Worm (Caenorhabditis elegans) whole organism, early embryonic: Measurements from ENCODE around the gene F56A8.3.

Source experiments
- B0310.2 ChIP-seq: sonication (generic microtip); optimal IDR thresholded peaks from 2 replicates; lab custom pipeline; 2016; ENCODE audit warnings: mild to moderate bottlenecking, missing genetic modification characterization, missing compliant biosample characterization
- F13C5.2 ChIP-seq: sonication (generic microtip); optimal IDR thresholded peaks from 2 replicates; lab custom pipeline; 2017; ENCODE audit warnings: mild to moderate bottlenecking, missing genetic modification characterization, inconsistent platforms, missing compliant biosample characterization
- aly-1 ChIP-seq: sonication (generic microtip); optimal IDR thresholded peaks from 2 replicates; lab custom pipeline; 2016; ENCODE audit warnings: missing genetic modification characterization, missing compliant biosample characterization
- ama-1 ChIP-seq: fragments of 150-350 bp; optimal IDR thresholded peaks from 2 replicates; lab custom pipeline; 2014
- ceh-13 ChIP-seq: fragments of 200-800 bp; sonication (Bioruptor generic); optimal IDR thresholded peaks from 2 replicates; lab custom pipeline; 2018; ENCODE audit warnings: mild to moderate bottlenecking, missing genetic modification characterization, missing compliant biosample characterization
- ceh-36 ChIP-seq: sonication (generic microtip); optimal IDR thresholded peaks from 2 replicates; lab custom pipeline; 2016; ENCODE audit warnings: missing genetic modification characterization, inconsistent platforms, missing compliant biosample characterization
- ets-7 ChIP-seq: sonication (generic microtip); optimal IDR thresholded peaks from 2 replicates; lab custom pipeline; 2016; ENCODE audit warnings: missing genotype, missing genetic modification characterization, missing compliant biosample characterization
- flt-1 ChIP-seq: fragments of 200-800 bp; sonication (Bioruptor generic); IDR thresholded peaks from 2 replicates; pipeline ENCODE4 v1.3.6; 2022; ENCODE audit warnings: missing genetic modification characterization, missing compliant biosample characterization
- hmbx-1 ChIP-seq: sonication (generic microtip); optimal IDR thresholded peaks from 2 replicates; lab custom pipeline; 2016; ENCODE audit warnings: mild to moderate bottlenecking, missing genetic modification characterization, missing compliant biosample characterization
- hmg-4 ChIP-seq: fragments of 200-800 bp; sonication (Bioruptor generic); optimal IDR thresholded peaks from 2 replicates; lab custom pipeline; 2018; ENCODE audit warnings: mild to moderate bottlenecking, missing genetic modification characterization, missing compliant biosample characterization
- hnd-1 ChIP-seq: sonication (generic microtip); optimal IDR thresholded peaks from 2 replicates; lab custom pipeline; 2016; ENCODE audit warnings: missing genetic modification characterization, missing compliant biosample characterization
- pes-1 ChIP-seq: fragments of 200-800 bp; sonication (Bioruptor generic); IDR thresholded peaks from 2 replicates; pipeline ENCODE4 v1.3.6; 2022; ENCODE audit warnings: missing genetic modification reagents, missing genetic modification characterization, missing compliant biosample characterization
- scrt-1 ChIP-seq: fragments of 200-800 bp; sonication (Bioruptor generic); IDR thresholded peaks from 2 replicates; pipeline ENCODE4 v1.3.6; 2022; ENCODE audit warnings: missing genetic modification characterization, missing compliant biosample characterization
- sea-1 ChIP-seq: fragments of 200-800 bp; sonication (Bioruptor generic); conservative IDR thresholded peaks from 2 replicates; pipeline ENCODE4 v1.3.6; 2022; ENCODE audit warnings: missing genetic modification characterization, missing compliant biosample characterization
- tbx-11 ChIP-seq: fragments of 200-800 bp; sonication (Bioruptor generic); IDR thresholded peaks from 2 replicates; pipeline ENCODE4 v1.3.6; 2022; ENCODE audit warnings: missing genetic modification characterization, missing compliant biosample characterization
- tbx-37 ChIP-seq: fragments of 200-800 bp; sonication (Bioruptor generic); conservative IDR thresholded peaks from 2 replicates; pipeline ENCODE4 v1.3.6; 2022; ENCODE audit warnings: missing genetic modification reagents, missing genetic modification characterization, missing compliant biosample characterization
- tra-4 ChIP-seq: sonication (generic microtip); optimal IDR thresholded peaks from 2 replicates; lab custom pipeline; 2017; ENCODE audit warnings: missing genetic modification characterization, missing compliant biosample characterization

F56A8.3 gene

DNA sequence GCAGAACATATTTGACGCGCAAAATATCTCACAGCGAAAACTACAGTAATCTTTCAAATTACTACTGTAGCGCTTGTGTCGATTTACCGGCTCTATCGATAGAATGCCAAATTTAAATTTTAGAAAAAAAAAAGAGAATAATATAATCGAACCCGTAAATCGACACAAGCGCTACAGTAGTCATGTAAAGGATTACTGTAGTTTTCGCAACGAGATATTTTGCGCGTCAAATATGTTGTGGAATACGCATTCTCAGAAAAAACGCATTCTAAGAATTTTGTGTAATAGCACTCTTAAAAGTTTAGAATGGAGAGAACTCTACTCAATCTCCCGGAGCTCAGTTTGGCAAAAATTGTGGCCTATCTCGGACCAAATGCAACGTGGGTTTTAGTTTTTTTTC is 8.9 kb downstream of the F56A8.3 start, which contains the start of gene F56A8.5:
TSS of gene F56A8.5 (plus strand) at position 301 of the 400 bp plus-strand sequence.
- TF ChIP-seq tbx-37 (GFP tag; lab: Robert Waterston, UW) (no peak), ama-1 (lab: Kevin White, UChicago) (no peak), ceh-36 (tag; lab: Kevin White, UChicago) (no peak), ets-7 (tag; lab: Kevin White, UChicago) (no peak), aly-1 (tag; lab: Kevin White, UChicago) (no peak), sea-1 (GFP tag; lab: Robert Waterston, UW) (no peak), tbx-11 (GFP tag; lab: Robert Waterston, UW) (no peak), hmbx-1 (tag; lab: Kevin White, UChicago) (no peak), tra-4 (tag; lab: Kevin White, UChicago) (no peak), hmg-4 (GFP tag; lab: Kevin White, UChicago) (no peak), B0310.2 (tag; lab: Kevin White, UChicago) (no peak), scrt-1 (GFP tag; lab: Robert Waterston, UW) (no peak), F13C5.2 (tag; lab: Kevin White, UChicago) (no peak), flt-1 (no peak), hnd-1 (no peak), pes-1 (GFP tag; lab: Robert Waterston, UW) (no peak), ceh-13 (no peak)

DNA sequence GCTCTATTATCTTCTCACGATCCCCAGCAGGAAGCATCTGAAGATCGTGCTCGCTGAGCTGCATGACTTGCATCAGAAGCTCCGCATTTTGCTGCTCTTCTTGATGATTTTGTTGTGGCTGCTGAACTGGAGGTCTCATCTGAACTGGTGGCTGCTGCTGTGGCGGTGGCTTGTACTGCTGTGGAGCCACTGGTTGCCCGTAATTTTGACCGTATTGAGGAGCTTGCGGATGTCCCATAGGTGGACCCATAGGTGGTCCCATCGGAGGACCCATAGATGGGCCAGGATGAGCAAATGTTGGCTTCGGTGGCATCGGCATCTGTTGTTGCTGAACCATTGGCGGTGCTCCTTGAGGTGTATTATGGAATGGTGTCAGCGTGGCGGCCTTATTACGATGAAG is 10.4 kb downstream of the F56A8.3 start:
- TF ChIP-seq B0310.2 (tag; lab: Kevin White, UChicago), result no peak
- TF ChIP-seq ceh-13, result no peak
- TF ChIP-seq ama-1 (lab: Kevin White, UChicago), result no peak
- TF ChIP-seq tbx-11 (GFP tag; lab: Robert Waterston, UW), result no peak
- TF ChIP-seq ets-7 (tag; lab: Kevin White, UChicago), result no peak
- TF ChIP-seq hnd-1, result no peak
- TF ChIP-seq pes-1 (GFP tag; lab: Robert Waterston, UW), result no peak
- no peak for TF ChIP-seq tbx-37 (GFP tag; lab: Robert Waterston, UW)
- TF ChIP-seq flt-1, result no peak
- no peak for TF ChIP-seq tra-4 (tag; lab: Kevin White, UChicago)
- no peak for TF ChIP-seq F13C5.2 (tag; lab: Kevin White, UChicago)

DNA sequence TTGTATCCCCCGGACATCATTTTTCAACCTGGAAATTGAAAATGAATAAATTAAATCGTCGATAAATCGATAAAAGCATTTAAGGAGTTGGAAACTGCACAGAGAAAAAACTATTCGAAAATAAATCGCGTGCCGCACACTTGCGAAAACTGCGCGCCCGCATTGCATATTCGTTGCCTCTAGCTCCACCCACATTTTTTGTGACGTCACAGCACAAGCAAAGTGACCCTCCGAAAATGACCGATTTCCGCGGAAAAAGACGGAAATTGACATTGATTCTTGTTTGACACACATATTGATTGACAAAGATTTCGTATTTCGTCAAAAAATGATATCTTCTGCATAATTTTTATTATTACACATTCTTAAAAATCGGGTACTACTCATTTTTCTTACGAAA is 12.2 kb downstream of the F56A8.3 start, which contains the start of gene cpf-2:
TSS of gene cpf-2 (minus strand) at position 28 of the 400 bp plus-strand sequence.
- peak; percentile 65; the same call in 1 of the 2 replicates for TF ChIP-seq tbx-11 (GFP tag; lab: Robert Waterston, UW)
- TF ChIP-seq hmg-4 (GFP tag; lab: Kevin White, UChicago), result peak; percentile 73
- TF ChIP-seq F13C5.2 (tag; lab: Kevin White, UChicago), result peak; percentile 93
- TF ChIP-seq hnd-1, result peak; percentile 13
- TF ChIP-seq ets-7 (tag; lab: Kevin White, UChicago), result no peak
- TF ChIP-seq tbx-37 (GFP tag; lab: Robert Waterston, UW), result peak; percentile 55; the same call in 1 of the 2 replicates
- TF ChIP-seq scrt-1 (GFP tag; lab: Robert Waterston, UW), result peak; percentile 57; the same call in 1 of the 2 replicates
- TF ChIP-seq ama-1 (lab: Kevin White, UChicago), result no peak
- TF ChIP-seq ceh-13, result peak; percentile 33
- peak; percentile 64 for TF ChIP-seq flt-1
- peak; percentile 33 for TF ChIP-seq B0310.2 (tag; lab: Kevin White, UChicago)
- peak; percentile 33 for TF ChIP-seq hmbx-1 (tag; lab: Kevin White, UChicago)
- TF ChIP-seq ceh-36 (tag; lab: Kevin White, UChicago), result peak; percentile 51
- peak; percentile 12 for TF ChIP-seq tra-4 (tag; lab: Kevin White, UChicago)
- peak; percentile 75 for TF ChIP-seq pes-1 (GFP tag; lab: Robert Waterston, UW)
- peak; percentile 44 for TF ChIP-seq aly-1 (tag; lab: Kevin White, UChicago)
- TF ChIP-seq sea-1 (GFP tag; lab: Robert Waterston, UW), result peak; percentile 80

DNA sequence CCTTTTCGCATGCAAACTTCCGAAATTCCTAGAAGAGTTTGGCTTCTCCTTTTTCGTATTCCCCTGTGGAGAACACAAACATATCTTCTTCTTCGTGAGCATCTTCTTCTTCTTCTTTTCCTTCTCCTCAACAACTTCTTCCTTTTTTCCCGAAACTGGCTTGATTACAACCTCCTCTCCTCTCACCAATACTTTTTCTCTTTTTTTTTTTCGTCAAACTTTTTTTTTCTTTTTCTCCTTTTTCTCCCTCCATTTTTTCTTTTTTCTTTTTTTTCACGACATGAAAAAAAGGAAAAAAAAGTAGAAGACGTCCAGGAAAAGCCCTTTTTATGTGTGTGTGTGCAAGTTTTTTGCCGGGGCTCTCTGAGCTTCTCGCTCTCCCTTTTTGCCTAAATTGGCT is 14.2 kb downstream of the F56A8.3 start:
- TF ChIP-seq hmg-4 (GFP tag; lab: Kevin White, UChicago), result no peak
- TF ChIP-seq sea-1 (GFP tag; lab: Robert Waterston, UW), result no peak
- no peak for TF ChIP-seq aly-1 (tag; lab: Kevin White, UChicago)
- no peak for TF ChIP-seq ceh-36 (tag; lab: Kevin White, UChicago)
- TF ChIP-seq ets-7 (tag; lab: Kevin White, UChicago), result no peak
- no peak for TF ChIP-seq B0310.2 (tag; lab: Kevin White, UChicago)
- TF ChIP-seq hmbx-1 (tag; lab: Kevin White, UChicago), result no peak
- no peak for TF ChIP-seq ceh-13
- TF ChIP-seq tbx-11 (GFP tag; lab: Robert Waterston, UW), result no peak
- no peak for TF ChIP-seq flt-1
- no peak for TF ChIP-seq tbx-37 (GFP tag; lab: Robert Waterston, UW)
- TF ChIP-seq hnd-1, result no peak
- TF ChIP-seq F13C5.2 (tag; lab: Kevin White, UChicago), result no peak
- no peak for TF ChIP-seq pes-1 (GFP tag; lab: Robert Waterston, UW)
- no peak for TF ChIP-seq scrt-1 (GFP tag; lab: Robert Waterston, UW)
- no peak for TF ChIP-seq tra-4 (tag; lab: Kevin White, UChicago)
- TF ChIP-seq ama-1 (lab: Kevin White, UChicago), result no peak

DNA sequence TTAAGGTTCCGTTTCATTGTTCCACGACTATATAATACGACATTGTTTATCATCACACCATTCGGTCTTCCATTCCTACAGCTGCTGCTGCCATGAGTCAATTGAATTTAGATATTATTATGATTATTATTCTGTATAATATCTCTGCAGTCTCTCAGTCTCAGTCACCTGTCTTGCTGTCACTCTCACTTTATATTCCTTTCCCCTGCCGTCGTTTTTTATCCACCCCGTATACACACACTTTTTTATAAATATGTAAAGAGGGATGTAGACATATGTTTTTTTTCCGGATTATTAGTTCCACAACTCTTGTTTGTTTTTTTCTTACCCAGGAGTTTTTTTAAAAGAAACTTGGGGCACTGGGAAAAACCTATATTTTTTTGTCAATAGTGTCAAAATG is 15.5 kb downstream of the F56A8.3 start:
- TF ChIP-seq hmbx-1 (tag; lab: Kevin White, UChicago), result no peak
- TF ChIP-seq flt-1, result no peak

DNA sequence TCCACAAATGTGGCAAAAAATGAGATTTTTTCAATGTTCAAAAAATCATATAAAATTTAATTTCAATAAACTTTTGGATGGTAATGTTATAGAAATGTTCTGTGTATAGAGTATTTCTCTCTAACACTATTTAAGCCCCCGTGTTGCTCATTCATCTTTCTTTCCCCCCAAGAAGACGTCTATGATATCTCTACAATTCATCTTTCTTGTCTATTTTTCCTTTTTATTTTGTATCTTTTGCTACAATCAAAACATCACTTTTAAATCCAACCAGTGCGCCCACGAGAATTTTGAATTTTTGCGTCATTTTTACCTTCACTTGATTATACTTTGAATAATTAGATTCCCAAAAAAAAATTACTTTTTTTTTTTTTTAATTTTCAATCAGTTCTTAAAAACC is 16.1 kb downstream of the F56A8.3 start:
- TF ChIP-seq B0310.2 (tag; lab: Kevin White, UChicago), result no peak
- no peak for TF ChIP-seq flt-1
- no peak for TF ChIP-seq hmg-4 (GFP tag; lab: Kevin White, UChicago)
- no peak for TF ChIP-seq sea-1 (GFP tag; lab: Robert Waterston, UW)
- TF ChIP-seq ets-7 (tag; lab: Kevin White, UChicago), result no peak
- TF ChIP-seq tra-4 (tag; lab: Kevin White, UChicago), result no peak
- TF ChIP-seq ceh-13, result no peak
- no peak for TF ChIP-seq hmbx-1 (tag; lab: Kevin White, UChicago)
- TF ChIP-seq F13C5.2 (tag; lab: Kevin White, UChicago), result no peak
- no peak for TF ChIP-seq ceh-36 (tag; lab: Kevin White, UChicago)
- no peak for TF ChIP-seq scrt-1 (GFP tag; lab: Robert Waterston, UW)
- TF ChIP-seq pes-1 (GFP tag; lab: Robert Waterston, UW), result no peak
- no peak for TF ChIP-seq ama-1 (lab: Kevin White, UChicago)
- TF ChIP-seq aly-1 (tag; lab: Kevin White, UChicago), result no peak
- TF ChIP-seq tbx-37 (GFP tag; lab: Robert Waterston, UW), result no peak
- TF ChIP-seq tbx-11 (GFP tag; lab: Robert Waterston, UW), result no peak
